Worm (Caenorhabditis elegans): ENCODE measurements around the gene T07G12.5.

Gene T07G12.5

ce11 chrIV:10545038-10545437 lies at the start of gene T07G12.5:
T07G12.5 (minus strand) TSS chrIV:10545138.
- TF ChIP-seq elt-2 (tag; optimal IDR thresholded peaks at IDR 0.05) (peak; percentile 40), ceh-16 (tag; optimal IDR thresholded peaks at IDR 0.05) (no peak)

- no peak for TF ChIP-seq nhr-28 (tag; optimal IDR thresholded peaks at IDR 0.05)
- TF ChIP-seq fos-1 (tag; optimal IDR thresholded peaks at IDR 0.05), result no peak
- TF ChIP-seq pha-4 (tag; optimal IDR thresholded peaks at IDR 0.05), result no peak
- TF ChIP-seq jun-1 (tag; optimal IDR thresholded peaks at IDR 0.05), result no peak
- no peak for TF ChIP-seq zag-1 (tag; optimal IDR thresholded peaks at IDR 0.05)
Observed at ce11 chrIV:10593570-10593969, 48.6 kb upstream of the T07G12.5 start, which contains the start of gene C43F9.7. C43F9.7 (minus strand) TSS chrIV:10593670.

- TF ChIP-seq sea-2 (GFP tag; optimal IDR thresholded peaks at IDR 0.05), result no peak
- no peak for TF ChIP-seq unc-62 (GFP tag; optimal IDR thresholded peaks at IDR 0.05)
- no peak for TF ChIP-seq unc-39 (tag; optimal IDR thresholded peaks at IDR 0.05)
- TF ChIP-seq egl-5 (tag; optimal IDR thresholded peaks at IDR 0.05), result no peak
- TF ChIP-seq nhr-76 (tag; optimal IDR thresholded peaks at IDR 0.05), result no peak
- TF ChIP-seq tbx-2 (tag; optimal IDR thresholded peaks at IDR 0.05), result no peak
- no peak for TF ChIP-seq jun-1 (tag; optimal IDR thresholded peaks at IDR 0.05)
- TF ChIP-seq pqm-1 (tag; optimal IDR thresholded peaks at IDR 0.05), result no peak
- no peak for TF ChIP-seq ceh-16 (tag; optimal IDR thresholded peaks at IDR 0.05)
- TF ChIP-seq fkh-2 (tag; optimal IDR thresholded peaks at IDR 0.05), result no peak
- TF ChIP-seq ceh-28 (tag; optimal IDR thresholded peaks at IDR 0.05), result no peak
- no peak for TF ChIP-seq ztf-11 (tag; optimal IDR thresholded peaks at IDR 0.05)
- TF ChIP-seq ama-1 (optimal IDR thresholded peaks at IDR 0.05), result no peak
- no peak for TF ChIP-seq nhr-77 (tag; optimal IDR thresholded peaks at IDR 0.05)
- TF ChIP-seq fos-1 (tag; optimal IDR thresholded peaks at IDR 0.05), result no peak
- no peak for TF ChIP-seq nhr-237 (tag; optimal IDR thresholded peaks at IDR 0.05)
- no peak for TF ChIP-seq elt-1 (tag; optimal IDR thresholded peaks at IDR 0.05)
- TF ChIP-seq ceh-82 (tag; optimal IDR thresholded peaks at IDR 0.05), result no peak
- TF ChIP-seq snpc-4 (tag; optimal IDR thresholded peaks at IDR 0.05), result no peak
- TF ChIP-seq skn-1 (tag; optimal IDR thresholded peaks at IDR 0.05), result no peak
Observed at ce11 chrIV:10590649-10591048, 45.7 kb upstream of the T07G12.5 start, which contains the start of the genes C43F9.5 and nkb-2. C43F9.5 (minus strand) TSS chrIV:10590749. nkb-2 (plus strand) TSS chrIV:10590925.

- TF ChIP-seq nhr-12 (tag; optimal IDR thresholded peaks at IDR 0.05) (no peak), unc-39 (tag; optimal IDR thresholded peaks at IDR 0.05) (no peak), tbx-2 (tag; optimal IDR thresholded peaks at IDR 0.05) (no peak), lin-39 (tag; optimal IDR thresholded peaks at IDR 0.05) (no peak), ceh-28 (tag; optimal IDR thresholded peaks at IDR 0.05) (no peak), nhr-11 (tag; optimal IDR thresholded peaks at IDR 0.05) (no peak), mml-1 (tag; optimal IDR thresholded peaks at IDR 0.05) (no peak), hmg-11 (tag; optimal IDR thresholded peaks at IDR 0.05) (no peak), jun-1 (tag; optimal IDR thresholded peaks at IDR 0.05) (no peak), eor-1 (tag; optimal IDR thresholded peaks at IDR 0.05) (no peak), ama-1 (optimal IDR thresholded peaks at IDR 0.05) (no peak), aly-2 (tag; optimal IDR thresholded peaks at IDR 0.05) (no peak), pqm-1 (tag; optimal IDR thresholded peaks at IDR 0.05) (no peak), fkh-2 (tag; optimal IDR thresholded peaks at IDR 0.05) (no peak), nhr-28 (tag; optimal IDR thresholded peaks at IDR 0.05) (no peak), nhr-25 (tag; optimal IDR thresholded peaks at IDR 0.05) (no peak), nhr-237 (tag; optimal IDR thresholded peaks at IDR 0.05) (no peak)
Observed at ce11 chrIV:10589072-10589471, 44.1 kb upstream of the T07G12.5 start, which contains the start of gene C43F9.4. C43F9.4 (minus strand) TSS chrIV:10589172.

ce11 chrIV:10584237-10584636 lies 39.3 kb upstream of the T07G12.5 start, which contains the start of gene oac-8:
oac-8 (plus strand) TSS chrIV:10584537.
- TF ChIP-seq nhr-76 (tag; optimal IDR thresholded peaks at IDR 0.05) (no peak), eor-1 (tag; optimal IDR thresholded peaks at IDR 0.05) (no peak)

- TF ChIP-seq ceh-82 (tag; optimal IDR thresholded peaks at IDR 0.05) (no peak), nhr-76 (tag; optimal IDR thresholded peaks at IDR 0.05) (peak; percentile 67)
Observed at ce11 chrIV:10578367-10578766, 33.4 kb upstream of the T07G12.5 start, which contains the start of gene lgc-43. lgc-43 (plus strand) TSS chrIV:10578667.

Measured in whole organism, L3 larva.